Worm (Caenorhabditis elegans) whole organism, midembryonic: ENCODE data around the gene hcp-1.

Experiments used
- flt-1 ChIP-seq: fragments of 200-800 bp; sonication (Bioruptor generic); IDR thresholded peaks from 2 replicates; pipeline ENCODE4 v1.3.6; 2022; ENCODE audit warnings: missing genetic modification characterization, missing compliant biosample characterization
- ref-1 ChIP-seq: fragments of 200-800 bp; sonication (Bioruptor generic); conservative IDR thresholded peaks from 2 replicates; pipeline ENCODE4 v1.3.6; 2022; ENCODE audit warnings: missing genetic modification reagents, missing genetic modification characterization, missing compliant biosample characterization

ce11 chrV:6632925-6633324 is 38.9 kb downstream of the hcp-1 start, which contains the start of gene scd-2:
- no peak for TF ChIP-seq flt-1 (GFP tag; lab: Robert Waterston, UW)
- TF ChIP-seq ref-1 (GFP tag; lab: Robert Waterston, UW), result no peak
